Fruit fly (Drosophila melanogaster) whole organism, embryonic: ENCODE results near the gene Sf3b3.

Source experiments
- CG1233 ChIP-seq: fragments of 200-800 bp; sonication (Bioruptor generic); optimal IDR thresholded peaks from 4 replicates; lab custom pipeline; 2018; ENCODE audit warnings: missing biosample characterization, mild to moderate bottlenecking, missing genetic modification characterization
- CG14441 ChIP-seq: fragments of 200-800 bp; sonication (Bioruptor generic); IDR thresholded peaks from 2 replicates; pipeline ENCODE4 v1.3.6; 2022; ENCODE audit warnings: missing biosample characterization, missing genetic modification characterization
- CG15073 ChIP-seq: fragments of 200-800 bp; sonication (Bioruptor generic); optimal IDR thresholded peaks from 2 replicates; lab custom pipeline; 2016; ENCODE audit warnings: missing biosample characterization, missing genetic modification characterization
- CG17912 ChIP-seq: fragments of 200-800 bp; sonication (Bioruptor generic); optimal IDR thresholded peaks from 2 replicates; lab custom pipeline; 2018; ENCODE audit warnings: missing biosample characterization, mild to moderate bottlenecking, missing genetic modification characterization
- CG18619 ChIP-seq: fragments of 200-800 bp; sonication (Bioruptor generic); optimal IDR thresholded peaks from 3 replicates; lab custom pipeline; 2017; ENCODE audit warnings: missing biosample characterization, mild to moderate bottlenecking, missing genetic modification characterization
- CG31224 ChIP-seq: fragments of 200-800 bp; sonication (Bioruptor generic); IDR thresholded peaks from 2 replicates; pipeline ENCODE4 v1.3.6; 2022; ENCODE audit warnings: missing biosample characterization, missing genetic modification characterization
- CG33213 ChIP-seq: fragments of 200-800 bp; sonication (Bioruptor generic); optimal IDR thresholded peaks from 3 replicates; lab custom pipeline; 2016; ENCODE audit warnings: missing biosample characterization, missing genetic modification characterization
- CG34422 ChIP-seq: fragments of 200-800 bp; sonication (Bioruptor generic); IDR thresholded peaks from 3 replicates; pipeline ENCODE4 v1.3.6; 2022; ENCODE audit warnings: missing biosample characterization, missing genetic modification characterization
- CG3847 ChIP-seq: fragments of 200-800 bp; sonication (Bioruptor generic); IDR thresholded peaks from 2 replicates; pipeline ENCODE4 v1.3.6; 2022; ENCODE audit warnings: missing biosample characterization, missing genetic modification characterization
- CG3995 ChIP-seq: fragments of 200-800 bp; sonication (Bioruptor generic); optimal IDR thresholded peaks from 3 replicates; lab custom pipeline; 2016; ENCODE audit warnings: missing biosample characterization, missing genetic modification characterization
- CG4707 ChIP-seq: fragments of 200-800 bp; sonication (Bioruptor generic); optimal IDR thresholded peaks from 2 replicates; lab custom pipeline; 2018; ENCODE audit warnings: missing biosample characterization, mild to moderate bottlenecking, missing genetic modification characterization, moderate library complexity
- CG7987 ChIP-seq: fragments of 200-800 bp; sonication (Bioruptor generic); optimal IDR thresholded peaks from 2 replicates; lab custom pipeline; 2018; ENCODE audit warnings: missing biosample characterization, mild to moderate bottlenecking, missing genetic modification characterization, moderate library complexity
- CG9727 ChIP-seq: fragments of 200-800 bp; sonication (Bioruptor generic); optimal IDR thresholded peaks from 3 replicates; lab custom pipeline; 2017; ENCODE audit warnings: missing biosample characterization, mild to moderate bottlenecking, missing genetic modification characterization
- CG9797 ChIP-seq: fragments of 200-800 bp; sonication (Bioruptor generic); optimal IDR thresholded peaks from 3 replicates; lab custom pipeline; 2018; ENCODE audit warnings: missing biosample characterization, mild to moderate bottlenecking, missing genetic modification characterization
- CrebB ChIP-seq: fragments of 200-800 bp; sonication (Bioruptor generic); optimal IDR thresholded peaks from 3 replicates; lab custom pipeline; 2018; ENCODE audit warnings: missing biosample characterization, mild to moderate bottlenecking, missing genetic modification characterization
- D ChIP-seq, 2 experiments: fragments of 200-800 bp in 1 of 2; fragments of >200 bp in 1 of 2; sonication (Bioruptor generic) in 1 of 2; optimal IDR thresholded peaks; 2 replicates in 1 of 2; 3 replicates in 1 of 2; lab custom pipeline; 2017; ENCODE audit warnings: mild to moderate bottlenecking in 1 of 2, missing biosample characterization in 1 of 2, missing genetic modification characterization in 1 of 2, missing genetic modification reagents in 1 of 2
- D19B ChIP-seq: fragments of 200-800 bp; sonication (Bioruptor generic); optimal IDR thresholded peaks from 2 replicates; lab custom pipeline; 2017; ENCODE audit warnings: missing biosample characterization, mild to moderate bottlenecking, missing genetic modification characterization
- Dad ChIP-seq: fragments of 200-800 bp; sonication (Bioruptor generic); optimal IDR thresholded peaks from 3 replicates; lab custom pipeline; 2016; ENCODE audit warnings: missing biosample characterization, missing genetic modification characterization
- Dfd ChIP-seq, 2 experiments: fragments of >200 bp; optimal IDR thresholded peaks; 2 replicates each; lab custom pipeline; 2017; ENCODE audit warnings: missing biosample characterization in 2 of 2, missing genetic modification characterization in 2 of 2
- Elba2 ChIP-seq: fragments of 200-800 bp; sonication (Bioruptor generic); optimal IDR thresholded peaks from 3 replicates; lab custom pipeline; 2016; ENCODE audit warnings: missing biosample characterization, missing genetic modification characterization
- HHEX ChIP-seq: fragments of 200-800 bp; sonication (Bioruptor generic); optimal IDR thresholded peaks from 3 replicates; lab custom pipeline; 2017; ENCODE audit warnings: missing biosample characterization, mild to moderate bottlenecking, missing genetic modification characterization, missing genetic modification reagents
- HLH54F ChIP-seq: fragments of 200-800 bp; sonication (Bioruptor generic); optimal IDR thresholded peaks from 3 replicates; lab custom pipeline; 2016; ENCODE audit warnings: missing biosample characterization, missing genetic modification characterization
- Hr39 ChIP-seq: fragments of >200 bp; optimal IDR thresholded peaks from 2 replicates; lab custom pipeline; 2017
- MBD-R2 ChIP-seq: fragments of 200-800 bp; sonication (Bioruptor generic); IDR thresholded peaks from 2 replicates; pipeline ENCODE4 v1.3.6; 2022; ENCODE audit warnings: missing biosample characterization, missing genetic modification characterization
- NfI ChIP-seq: fragments of 200-800 bp; sonication (Bioruptor generic); optimal IDR thresholded peaks from 3 replicates; lab custom pipeline; 2018; ENCODE audit warnings: missing biosample characterization, mild to moderate bottlenecking, missing genetic modification characterization, moderate library complexity
- Oli ChIP-seq: fragments of 200-800 bp; sonication (Bioruptor generic); optimal IDR thresholded peaks from 2 replicates; lab custom pipeline; 2018; ENCODE audit warnings: missing biosample characterization, mild to moderate bottlenecking, missing genetic modification characterization, moderate library complexity
- Opbp ChIP-seq: fragments of 200-800 bp; sonication (Bioruptor generic); IDR thresholded peaks from 3 replicates; pipeline ENCODE4 v1.3.6; 2022; ENCODE audit warnings: missing biosample characterization, missing genetic modification characterization; ENCODE audit not compliant: partially characterized antibody
- Poxn ChIP-seq: fragments of 200-800 bp; sonication (Bioruptor generic); IDR thresholded peaks from 2 replicates; pipeline ENCODE4 v1.3.6; 2022; ENCODE audit warnings: missing biosample characterization, missing genetic modification characterization
- Stat92E ChIP-seq, 3 experiments: fragments of >200 bp in 2 of 3; fragments of 200-800 bp in 1 of 3; sonication (Bioruptor generic) in 1 of 3; optimal IDR thresholded peaks; 2 replicates each; lab custom pipeline; 2017 to 2019; ENCODE audit warnings: missing biosample characterization in 3 of 3, missing genetic modification characterization in 3 of 3, mild to moderate bottlenecking in 1 of 3, moderate library complexity in 1 of 3
- ap ChIP-seq: fragments of 200-800 bp; sonication (Bioruptor generic); IDR thresholded peaks from 2 replicates; pipeline ENCODE4 v1.3.6; 2022; ENCODE audit warnings: missing biosample characterization, missing genetic modification characterization
- bab2 ChIP-seq: fragments of 200-800 bp; sonication (Bioruptor generic); optimal IDR thresholded peaks from 2 replicates; lab custom pipeline; 2016; ENCODE audit warnings: missing biosample characterization, missing genetic modification characterization
- dmrt99B ChIP-seq: fragments of 200-800 bp; sonication (Bioruptor generic); optimal IDR thresholded peaks from 2 replicates; lab custom pipeline; 2018; ENCODE audit warnings: missing biosample characterization, mild to moderate bottlenecking, missing genetic modification characterization, moderate library complexity
- dysf ChIP-seq: fragments of 200-800 bp; sonication (Bioruptor generic); IDR thresholded peaks from 3 replicates; pipeline ENCODE4 v1.3.6; 2022; ENCODE audit warnings: missing biosample characterization, missing genetic modification characterization
- eyg ChIP-seq: fragments of 200-800 bp; sonication (Bioruptor generic); optimal IDR thresholded peaks from 3 replicates; lab custom pipeline; 2016; ENCODE audit warnings: missing biosample characterization, missing genetic modification characterization
- gfzf ChIP-seq: fragments of 200-800 bp; sonication (Bioruptor generic); optimal IDR thresholded peaks from 2 replicates; lab custom pipeline; 2016; ENCODE audit warnings: missing biosample characterization, mild to moderate bottlenecking, missing genetic modification characterization, moderate library complexity
- maf-S ChIP-seq: fragments of 200-800 bp; sonication (Bioruptor generic); optimal IDR thresholded peaks from 2 replicates; lab custom pipeline; 2016; ENCODE audit warnings: missing biosample characterization, missing genetic modification characterization
- mld ChIP-seq: fragments of 200-800 bp; sonication (Bioruptor generic); IDR thresholded peaks from 3 replicates; pipeline ENCODE4 v1.3.6; 2022; ENCODE audit warnings: missing biosample characterization, missing genetic modification characterization; ENCODE audit not compliant: partially characterized antibody
- nau ChIP-seq: fragments of 200-800 bp; sonication (Bioruptor generic); optimal IDR thresholded peaks from 3 replicates; lab custom pipeline; 2017; ENCODE audit warnings: missing biosample characterization, mild to moderate bottlenecking, missing genetic modification characterization, missing genetic modification reagents
- pb ChIP-seq: fragments of 200-800 bp; sonication (Bioruptor generic); optimal IDR thresholded peaks from 3 replicates; lab custom pipeline; 2016; ENCODE audit warnings: missing biosample characterization, missing genetic modification characterization
- pho ChIP-seq: fragments of 200-800 bp; sonication (Bioruptor generic); optimal IDR thresholded peaks from 2 replicates; lab custom pipeline; 2016; ENCODE audit warnings: missing biosample characterization, missing genetic modification characterization
- pita ChIP-seq: fragments of 200-800 bp; sonication (Bioruptor generic); optimal IDR thresholded peaks from 2 replicates; lab custom pipeline; 2017; ENCODE audit warnings: missing biosample characterization, mild to moderate bottlenecking, missing genetic modification characterization
- prd ChIP-seq, 3 experiments: fragments of >200 bp in 2 of 3; fragments of 200-800 bp in 1 of 3; sonication (Bioruptor generic) in 1 of 3; optimal IDR thresholded peaks in 2 of 3; IDR thresholded peaks in 1 of 3; 2 replicates in 2 of 3; 3 replicates in 1 of 3; pipeline versions ENCODE4 v1.3.6 to Lab custom; 2017 to 2022; ENCODE audit warnings: missing biosample characterization in 1 of 3, missing genetic modification characterization in 1 of 3
- pros ChIP-seq: fragments of 200-800 bp; sonication (Bioruptor generic); optimal IDR thresholded peaks from 3 replicates; lab custom pipeline; 2019; ENCODE audit warnings: missing biosample characterization, mild to moderate bottlenecking, missing genetic modification characterization, moderate library complexity
- row ChIP-seq: fragments of 200-800 bp; sonication (Bioruptor generic); IDR thresholded peaks from 3 replicates; pipeline ENCODE4 v1.3.6; 2022; ENCODE audit warnings: missing biosample characterization, missing genetic modification characterization
- tap ChIP-seq: fragments of 200-800 bp; optimal IDR thresholded peaks from 3 replicates; lab custom pipeline; 2019; ENCODE audit warnings: missing biosample characterization, mild to moderate bottlenecking, missing genetic modification characterization, moderate library complexity
- tgo ChIP-seq: fragments of 200-800 bp; sonication (Bioruptor generic); IDR thresholded peaks from 3 replicates; pipeline ENCODE4 v1.3.6; 2022; ENCODE audit warnings: missing biosample characterization, missing genetic modification characterization
- tin ChIP-seq: fragments of 200-800 bp; sonication (Bioruptor generic); optimal IDR thresholded peaks from 3 replicates; lab custom pipeline; 2016; ENCODE audit warnings: missing biosample characterization, missing genetic modification characterization
- vnd ChIP-seq: fragments of 200-800 bp; sonication (Bioruptor generic); IDR thresholded peaks from 3 replicates; pipeline ENCODE4 v1.3.6; 2022; ENCODE audit warnings: missing biosample characterization, missing genetic modification characterization; ENCODE audit not compliant: partially characterized antibody
- zfh1 ChIP-seq: fragments of 200-800 bp; sonication (Bioruptor generic); IDR thresholded peaks from 3 replicates; pipeline ENCODE4 v1.3.6; 2022; ENCODE audit warnings: missing biosample characterization, missing genetic modification characterization

The Sf3b3 gene

DNA sequence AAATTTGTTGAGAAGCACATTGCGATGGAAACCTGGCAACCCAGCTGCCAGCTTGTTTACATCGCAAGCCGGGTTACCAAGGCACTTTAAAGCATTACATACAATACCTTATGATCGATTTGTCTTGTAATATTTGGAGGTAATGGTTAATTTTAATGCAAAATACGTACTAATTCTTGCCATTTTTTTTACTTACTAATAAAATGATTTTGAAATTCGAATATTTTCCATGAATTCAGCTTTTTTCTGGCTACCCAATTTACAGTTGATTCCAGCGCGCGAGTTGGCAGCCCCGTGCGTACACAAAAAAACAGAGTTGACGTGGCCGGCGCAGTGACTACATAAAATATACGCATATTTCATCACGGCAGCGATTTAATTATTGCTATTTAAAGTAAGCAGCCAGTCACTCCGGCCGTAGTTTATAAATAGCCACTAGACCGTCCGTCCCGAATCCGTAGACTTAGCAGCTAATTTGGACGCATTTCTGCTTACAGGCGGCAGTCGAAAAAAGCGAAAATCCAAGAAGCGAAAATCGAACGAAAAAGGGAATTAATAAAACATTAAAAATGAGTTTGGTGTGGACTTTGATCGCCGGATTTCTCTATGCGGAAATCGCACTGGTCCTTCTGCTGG lies 4.5 kb upstream of the Sf3b3 start, which contains the start of the genes CG13901 and CG13887 (continued):
- TF ChIP-seq Stat92E (GFP tag; optimal IDR thresholded peaks at IDR 0.05; lab: Kevin White, UChicago) = no peak
- TF ChIP-seq Dad (GFP tag; lab: Kevin White, UChicago) = peak; percentile 91
- TF ChIP-seq tap (tag; lab: Kevin White, UChicago) = peak; percentile 66
- TF ChIP-seq CG1233 = peak; percentile 85
- TF ChIP-seq CG7987 (GFP tag; lab: Kevin White, UChicago) = peak; percentile 84
- peak; percentile 89 for TF ChIP-seq tgo (GFP tag; lab: Robert Waterston, UW)
- TF ChIP-seq HHEX = peak; percentile 79
- TF ChIP-seq nau (GFP tag; lab: Kevin White, UChicago) = no peak
- TF ChIP-seq NfI (GFP tag; lab: Kevin White, UChicago) = peak; percentile 90
- TF ChIP-seq eyg = peak; percentile 90
- TF ChIP-seq Elba2 = peak; percentile 49
- peak; percentile 87 for TF ChIP-seq CG3995 (GFP tag; lab: Kevin White, UChicago)
- TF ChIP-seq Oli (tag; lab: Kevin White, UChicago) = peak; percentile 84
- TF ChIP-seq dysf (GFP tag; lab: Robert Waterston, UW) = peak; percentile 90
- peak; percentile 74 for TF ChIP-seq D19B (GFP tag; lab: Kevin White, UChicago)
- no peak for TF ChIP-seq pita (GFP tag; lab: Kevin White, UChicago)
- TF ChIP-seq CG18619 (GFP tag; lab: Kevin White, UChicago) = peak; percentile 84
- peak; percentile 95 for TF ChIP-seq pho (GFP tag; lab: Kevin White, UChicago)
- TF ChIP-seq CG9797 = peak; percentile 52
- TF ChIP-seq maf-S (GFP tag; lab: Kevin White, UChicago) = peak; percentile 92
- TF ChIP-seq CG15073 (GFP tag; lab: Kevin White, UChicago) = peak; percentile 59
- 0 out of 3 replicates have a peak, but pooled peaks have one; percentile 32 for TF ChIP-seq vnd (GFP tag; lab: Robert Waterston, UW)
- TF ChIP-seq CG3847 (GFP tag; lab: Robert Waterston, UW) = peak; percentile 95
- TF ChIP-seq CG34422 (GFP tag; lab: Robert Waterston, UW) = peak; percentile 90
- TF ChIP-seq CG9727 = peak; percentile 75
- no peak for TF ChIP-seq D (optimal IDR thresholded peaks at IDR 0.05; lab: Kevin White, UChicago)
- TF ChIP-seq D (GFP tag; optimal IDR thresholded peaks at IDR 0.05; lab: Kevin White, UChicago) = peak; percentile 76
- peak; percentile 94 for TF ChIP-seq tin (GFP tag; lab: Kevin White, UChicago)
- TF ChIP-seq MBD-R2 (GFP tag; lab: Robert Waterston, UW) = peak; percentile 94
- TF ChIP-seq zfh1 (GFP tag; lab: Robert Waterston, UW) = peak; percentile 88
- no peak for TF ChIP-seq Hr39 (lab: Kevin White, UChicago)
- TF ChIP-seq pb (GFP tag; lab: Kevin White, UChicago) = peak; percentile 78
- peak; percentile 28; the same call in 1 of the 2 replicates for TF ChIP-seq Poxn (GFP tag; lab: Robert Waterston, UW)
- TF ChIP-seq dmrt99B (tag; lab: Kevin White, UChicago) = peak; percentile 84
- peak; percentile 2 for TF ChIP-seq pros
- TF ChIP-seq CrebB = peak; percentile 80
- no peak for TF ChIP-seq Opbp (GFP tag; lab: Robert Waterston, UW)
- TF ChIP-seq mld (GFP tag; lab: Robert Waterston, UW) = no peak
- peak; percentile 89 for TF ChIP-seq CG33213 (GFP tag; lab: Kevin White, UChicago)
- peak; percentile 92 for TF ChIP-seq CG14441 (GFP tag; lab: Robert Waterston, UW)
- TF ChIP-seq Dfd (GFP tag; optimal IDR thresholded peaks at IDR 0.05; lab: Kevin White, UChicago) = no peak
- TF ChIP-seq row (GFP tag; lab: Robert Waterston, UW) = peak; percentile 97
- TF ChIP-seq HLH54F = peak; percentile 95
- no peak for TF ChIP-seq prd (optimal IDR thresholded peaks at IDR 0.05; lab: Kevin White, UChicago)
- peak; percentile 91 for TF ChIP-seq prd (GFP tag; IDR thresholded peaks at IDR 0.05; lab: Robert Waterston, UW)
- peak; percentile 40 for TF ChIP-seq gfzf (GFP tag; lab: Kevin White, UChicago)
- peak; percentile 81 for TF ChIP-seq ap
- TF ChIP-seq CG31224 (GFP tag; lab: Robert Waterston, UW) = peak; percentile 82
- TF ChIP-seq bab2 = peak; percentile 83
- peak; percentile 85 for TF ChIP-seq CG17912 (GFP tag; lab: Kevin White, UChicago)
- TF ChIP-seq CG4707 (GFP tag; lab: Kevin White, UChicago) = peak; percentile 53
